Fruit fly (Drosophila melanogaster) whole organism, embryonic: ENCODE data around the gene enc.

Source experiments
- CG11504 ChIP-seq: fragments of 200-800 bp; sonication (Bioruptor generic); optimal IDR thresholded peaks from 3 replicates; lab custom pipeline; 2019; ENCODE audit warnings: missing biosample characterization, mild to moderate bottlenecking, missing genetic modification characterization, moderate library complexity
- CG15073 ChIP-seq: fragments of 200-800 bp; sonication (Bioruptor generic); optimal IDR thresholded peaks from 2 replicates; lab custom pipeline; 2016; ENCODE audit warnings: missing biosample characterization, missing genetic modification characterization
- CG1602 ChIP-seq: fragments of 200-800 bp; sonication (Bioruptor generic); optimal IDR thresholded peaks from 3 replicates; lab custom pipeline; 2016; ENCODE audit warnings: missing biosample characterization, missing genetic modification characterization
- CG16779 ChIP-seq: fragments of 200-800 bp; sonication (Bioruptor generic); IDR thresholded peaks from 2 replicates; pipeline ENCODE4 v1.3.6; 2022; ENCODE audit warnings: missing biosample characterization, missing genetic modification characterization
- CG17912 ChIP-seq: fragments of 200-800 bp; sonication (Bioruptor generic); optimal IDR thresholded peaks from 2 replicates; lab custom pipeline; 2018; ENCODE audit warnings: missing biosample characterization, mild to moderate bottlenecking, missing genetic modification characterization
- CG18011 ChIP-seq: fragments of 200-800 bp; sonication (Bioruptor generic); optimal IDR thresholded peaks from 2 replicates; lab custom pipeline; 2017; ENCODE audit warnings: missing biosample characterization, missing genetic modification characterization, mild to moderate bottlenecking, moderate library complexity, missing genotype
- CG2889 ChIP-seq: fragments of 200-800 bp; sonication (Bioruptor generic); IDR thresholded peaks from 3 replicates; pipeline ENCODE4 v1.3.6; 2022; ENCODE audit warnings: missing biosample characterization, missing genetic modification characterization
- CG32532 ChIP-seq: fragments of 200-800 bp; sonication (Bioruptor generic); IDR thresholded peaks from 2 replicates; pipeline ENCODE4 v1.3.6; 2022; ENCODE audit warnings: missing biosample characterization, missing genetic modification characterization
- CG34422 ChIP-seq: fragments of 200-800 bp; sonication (Bioruptor generic); IDR thresholded peaks from 3 replicates; pipeline ENCODE4 v1.3.6; 2022; ENCODE audit warnings: missing biosample characterization, missing genetic modification characterization
- CG4854 ChIP-seq: fragments of 200-800 bp; sonication (Bioruptor generic); optimal IDR thresholded peaks from 2 replicates; lab custom pipeline; 2016; ENCODE audit warnings: missing biosample characterization, missing genetic modification characterization, inconsistent platforms
- CG6254 ChIP-seq: fragments of 200-800 bp; sonication (Bioruptor generic); optimal IDR thresholded peaks from 3 replicates; lab custom pipeline; 2017; ENCODE audit warnings: mild to moderate bottlenecking, missing biosample characterization, missing genetic modification reagents, missing genetic modification characterization
- CG6791 ChIP-seq: fragments of 200-800 bp; sonication (Bioruptor generic); IDR thresholded peaks from 3 replicates; pipeline ENCODE4 v1.3.6; 2022; ENCODE audit warnings: missing biosample characterization, missing genetic modification characterization; ENCODE audit not compliant: partially characterized antibody
- CG7786 ChIP-seq: fragments of 200-800 bp; sonication (Bioruptor generic); optimal IDR thresholded peaks from 2 replicates; lab custom pipeline; 2016; ENCODE audit warnings: missing biosample characterization, missing genetic modification characterization
- CG9932 ChIP-seq: fragments of 200-800 bp; sonication (Bioruptor generic); IDR thresholded peaks from 2 replicates; pipeline ENCODE4 v1.3.6; 2022; ENCODE audit warnings: missing biosample characterization, missing genetic modification characterization
- Deaf1 ChIP-seq: fragments of 200-800 bp; optimal IDR thresholded peaks from 3 replicates; lab custom pipeline; 2019; ENCODE audit warnings: missing biosample characterization, mild to moderate bottlenecking, missing genetic modification characterization, moderate library complexity
- MESR4 ChIP-seq: fragments of 200-800 bp; sonication (Bioruptor generic); optimal IDR thresholded peaks from 2 replicates; lab custom pipeline; 2018; ENCODE audit warnings: missing biosample characterization, mild to moderate bottlenecking, missing genetic modification characterization, moderate library complexity
- Nf-YB ChIP-seq: fragments of 200-800 bp; sonication (Bioruptor generic); optimal IDR thresholded peaks from 3 replicates; lab custom pipeline; 2019; ENCODE audit warnings: missing biosample characterization, mild to moderate bottlenecking, missing genetic modification characterization, moderate library complexity
- Oli ChIP-seq: fragments of 200-800 bp; sonication (Bioruptor generic); optimal IDR thresholded peaks from 2 replicates; lab custom pipeline; 2018; ENCODE audit warnings: missing biosample characterization, mild to moderate bottlenecking, missing genetic modification characterization, moderate library complexity
- Poxn ChIP-seq: fragments of 200-800 bp; sonication (Bioruptor generic); IDR thresholded peaks from 2 replicates; pipeline ENCODE4 v1.3.6; 2022; ENCODE audit warnings: missing biosample characterization, missing genetic modification characterization
- Stat92E ChIP-seq, 3 experiments: fragments of >200 bp in 2 of 3; fragments of 200-800 bp in 1 of 3; sonication (Bioruptor generic) in 1 of 3; optimal IDR thresholded peaks; 2 replicates each; lab custom pipeline; 2017 to 2019; ENCODE audit warnings: missing biosample characterization in 3 of 3, missing genetic modification characterization in 3 of 3, mild to moderate bottlenecking in 1 of 3, moderate library complexity in 1 of 3
- Tbp ChIP-seq: fragments of >200 bp; optimal IDR thresholded peaks from 2 replicates; lab custom pipeline; 2018; ENCODE audit warnings: missing biosample characterization, missing genetic modification characterization
- Xrp1 ChIP-seq: fragments of 200-800 bp; sonication (Bioruptor generic); IDR thresholded peaks from 2 replicates; pipeline ENCODE4 v1.3.6; 2022; ENCODE audit warnings: missing biosample characterization, missing genetic modification characterization
- ab ChIP-seq: fragments of 200-800 bp; sonication (Bioruptor generic); optimal IDR thresholded peaks from 2 replicates; lab custom pipeline; 2016; ENCODE audit warnings: missing biosample characterization, missing genetic modification characterization
- abd-A ChIP-seq: fragments of 200-800 bp; sonication (Bioruptor generic); optimal IDR thresholded peaks from 3 replicates; lab custom pipeline; 2019; ENCODE audit warnings: missing biosample characterization, mild to moderate bottlenecking, missing genetic modification characterization, moderate library complexity
- ac ChIP-seq: fragments of 200-800 bp; sonication (Bioruptor generic); optimal IDR thresholded peaks from 3 replicates; lab custom pipeline; 2017; ENCODE audit warnings: missing biosample characterization, mild to moderate bottlenecking, missing genetic modification characterization
- amos ChIP-seq: fragments of 200-800 bp; sonication (Bioruptor generic); IDR thresholded peaks from 2 replicates; pipeline ENCODE4 v1.3.6; 2022; ENCODE audit warnings: missing biosample characterization, missing genetic modification characterization; ENCODE audit not compliant: partially characterized antibody
- ci ChIP-seq: fragments of 200-800 bp; sonication (Bioruptor generic); IDR thresholded peaks from 3 replicates; pipeline ENCODE4 v1.3.6; 2022; ENCODE audit warnings: missing biosample characterization, missing genetic modification characterization
- grn ChIP-seq: fragments of 200-800 bp; sonication (Bioruptor generic); optimal IDR thresholded peaks from 3 replicates; lab custom pipeline; 2017; ENCODE audit warnings: missing biosample characterization, missing genetic modification characterization
- hbn ChIP-seq: fragments of 200-800 bp; sonication (Bioruptor generic); IDR thresholded peaks from 2 replicates; pipeline ENCODE4 v1.3.6; 2022; ENCODE audit warnings: missing biosample characterization, missing genetic modification characterization; ENCODE audit not compliant: partially characterized antibody
- kni ChIP-seq: fragments of 200-800 bp; sonication (Bioruptor generic); optimal IDR thresholded peaks from 3 replicates; lab custom pipeline; 2017; ENCODE audit warnings: mild to moderate bottlenecking, missing biosample characterization, missing genetic modification reagents, missing genetic modification characterization
- lmd ChIP-seq: fragments of 200-800 bp; sonication (Bioruptor generic); IDR thresholded peaks from 2 replicates; pipeline ENCODE4 v1.3.6; 2022; ENCODE audit warnings: missing biosample characterization, missing genetic modification characterization
- lov ChIP-seq, 2 experiments: fragments of 200-800 bp in 1 of 2; fragments of >200 bp in 1 of 2; sonication (Bioruptor generic) in 1 of 2; IDR thresholded peaks in 1 of 2; optimal IDR thresholded peaks in 1 of 2; 2 replicates in 1 of 2; 3 replicates in 1 of 2; pipeline versions ENCODE4 v1.3.6 to Lab custom; 2017 to 2022; ENCODE audit warnings: missing biosample characterization in 1 of 2, missing genetic modification characterization in 1 of 2
- mirr ChIP-seq: fragments of 200-800 bp; sonication (Bioruptor generic); optimal IDR thresholded peaks from 3 replicates; lab custom pipeline; 2018; ENCODE audit warnings: missing biosample characterization, mild to moderate bottlenecking, missing genetic modification characterization
- oc ChIP-seq: fragments of 200-800 bp; sonication (Bioruptor generic); optimal IDR thresholded peaks from 2 replicates; lab custom pipeline; 2018; ENCODE audit warnings: missing biosample characterization, mild to moderate bottlenecking, missing genetic modification characterization, moderate library complexity
- pnt ChIP-seq: fragments of 200-800 bp; sonication (Bioruptor generic); optimal IDR thresholded peaks from 3 replicates; lab custom pipeline; 2016; ENCODE audit warnings: missing biosample characterization, missing genetic modification characterization
- prd ChIP-seq, 3 experiments: fragments of >200 bp in 2 of 3; fragments of 200-800 bp in 1 of 3; sonication (Bioruptor generic) in 1 of 3; optimal IDR thresholded peaks in 2 of 3; IDR thresholded peaks in 1 of 3; 2 replicates in 2 of 3; 3 replicates in 1 of 3; pipeline versions ENCODE4 v1.3.6 to Lab custom; 2017 to 2022; ENCODE audit warnings: missing biosample characterization in 1 of 3, missing genetic modification characterization in 1 of 3
- pros ChIP-seq: fragments of 200-800 bp; sonication (Bioruptor generic); optimal IDR thresholded peaks from 3 replicates; lab custom pipeline; 2019; ENCODE audit warnings: missing biosample characterization, mild to moderate bottlenecking, missing genetic modification characterization, moderate library complexity
- pum ChIP-seq: fragments of 200-800 bp; sonication (Bioruptor generic); optimal IDR thresholded peaks from 2 replicates; lab custom pipeline; 2016; ENCODE audit warnings: missing biosample characterization, missing genetic modification characterization
- sens ChIP-seq: fragments of 200-800 bp; sonication (Bioruptor generic); peaks from one replicate; lab custom pipeline; 2016; ENCODE audit warnings: missing biosample characterization, missing genetic modification characterization
- sna ChIP-seq: fragments of 200-800 bp; sonication (Bioruptor generic); IDR thresholded peaks from 2 replicates; pipeline ENCODE4 v1.3.6; 2022; ENCODE audit warnings: missing biosample characterization, missing genetic modification characterization; ENCODE audit not compliant: partially characterized antibody
- stwl ChIP-seq: fragments of 200-800 bp; sonication (Bioruptor generic); optimal IDR thresholded peaks from 3 replicates; lab custom pipeline; 2018; ENCODE audit warnings: missing biosample characterization, mild to moderate bottlenecking, missing genetic modification characterization, moderate library complexity
- tll ChIP-seq, 2 experiments: fragments of 200-800 bp in 1 of 2; fragments of >200 bp in 1 of 2; sonication (Bioruptor generic) in 1 of 2; optimal IDR thresholded peaks; 2 replicates each; lab custom pipeline; 2017 to 2019; ENCODE audit warnings: missing biosample characterization in 2 of 2, missing genetic modification characterization in 2 of 2, mild to moderate bottlenecking in 1 of 2, moderate library complexity in 1 of 2
- vfl ChIP-seq: fragments of 200-800 bp; sonication (Bioruptor generic); optimal IDR thresholded peaks from 2 replicates; lab custom pipeline; 2016; ENCODE audit warnings: missing biosample characterization, missing genetic modification characterization
- yki ChIP-seq: fragments of >200 bp; optimal IDR thresholded peaks from 3 replicates; lab custom pipeline; 2018
- z ChIP-seq: fragments of 200-800 bp; sonication (Bioruptor generic); IDR thresholded peaks from 3 replicates; pipeline ENCODE4 v1.3.6; 2022; ENCODE audit warnings: missing biosample characterization, missing genetic modification characterization

Gene enc

DNA sequence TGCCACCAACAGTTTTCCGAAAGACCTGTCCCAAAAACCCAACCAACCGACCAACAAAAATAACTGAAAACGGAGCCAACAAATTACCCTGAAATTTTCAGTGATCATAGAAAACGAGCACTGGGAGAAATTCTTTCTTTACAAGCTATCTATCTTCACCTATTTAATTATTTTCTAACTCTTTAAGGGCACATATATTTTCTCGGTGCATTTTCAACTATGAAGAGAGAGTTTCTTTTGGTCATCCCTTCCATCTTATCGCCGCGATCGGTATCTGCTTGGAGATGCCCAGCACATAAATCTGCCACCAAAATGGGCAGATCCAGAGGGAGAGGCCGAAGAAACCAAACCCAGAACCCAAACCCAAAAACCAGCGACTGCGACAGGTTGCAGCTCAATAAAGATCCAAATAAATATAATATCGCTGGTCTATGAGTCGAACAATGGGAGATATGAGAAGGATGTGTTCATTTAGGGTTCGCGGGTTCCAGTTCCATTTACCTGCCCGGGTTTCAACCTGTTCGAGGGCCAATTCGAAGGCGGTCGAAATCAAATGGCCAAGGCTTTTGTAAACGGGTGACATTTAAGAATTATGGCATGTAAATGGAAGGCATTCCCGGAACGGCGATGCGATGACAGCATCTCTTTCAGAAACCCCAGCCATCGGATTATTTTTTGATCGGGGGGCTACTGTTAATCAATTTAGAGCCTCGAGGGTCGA is 24.7 kb downstream of the enc start (continued):
- TF ChIP-seq CG34422 (GFP tag; lab: Robert Waterston, UW) (0 out of 3 replicates have a peak, but pooled peaks have one; percentile 11), kni (GFP tag; lab: Kevin White, UChicago) (peak; percentile 86), vfl (no peak), Xrp1 (GFP tag; lab: Robert Waterston, UW) (peak; percentile 54)

DNA sequence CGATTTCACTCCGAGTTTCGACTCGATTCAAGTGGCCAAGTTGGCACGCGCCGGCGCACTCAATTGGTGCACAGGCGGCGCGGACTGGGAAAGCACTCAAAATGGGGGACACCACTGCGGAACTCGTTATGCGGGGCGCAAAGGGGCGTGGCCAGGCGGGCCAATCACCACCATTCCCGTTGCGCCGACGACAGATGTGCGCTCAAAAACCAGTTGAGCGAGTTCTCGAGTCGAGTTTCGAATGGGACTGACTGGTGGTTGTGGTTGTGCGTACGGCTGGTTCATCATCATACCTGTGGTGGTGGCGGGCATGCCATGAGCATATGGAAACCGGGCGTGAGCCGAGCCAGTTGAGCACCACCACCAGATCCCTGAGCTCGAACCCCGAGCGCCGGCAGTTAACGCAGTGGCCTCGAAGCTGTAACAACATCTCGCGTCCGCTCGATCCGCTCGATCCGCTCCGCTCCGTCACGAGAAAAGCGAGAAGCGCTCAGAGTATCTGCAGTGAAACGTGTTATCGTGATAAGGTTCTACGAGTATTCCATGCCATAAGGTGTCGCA is 27.4 kb downstream of the enc start, which contains the start of gene Awh:
TSS of gene Awh (plus strand) at position 392 of the 561 bp plus-strand sequence.
- TF ChIP-seq hbn (GFP tag; lab: Robert Waterston, UW) (peak; percentile 27; the same call in 1 of the 2 replicates), mirr (GFP tag; lab: Kevin White, UChicago) (no peak), MESR4 (no peak), yki (lab: Kevin White, UChicago) (no peak), CG18011 (GFP tag; lab: Kevin White, UChicago) (no peak), CG1602 (GFP tag; lab: Kevin White, UChicago) (no peak), CG9932 (GFP tag; lab: Robert Waterston, UW) (0 out of 2 replicates have a peak, but pooled peaks have one; percentile 23), oc (tag; lab: Kevin White, UChicago) (peak; percentile 35), Poxn (GFP tag; lab: Robert Waterston, UW) (no peak), CG4854 (GFP tag; lab: Kevin White, UChicago) (no peak), CG6254 (GFP tag; lab: Kevin White, UChicago) (peak; percentile 90), pnt (GFP tag; lab: Kevin White, UChicago) (no peak), Deaf1 (peak; percentile 26), CG7786 (GFP tag; lab: Kevin White, UChicago) (no peak), ac (peak; percentile 19), lmd (GFP tag; lab: Robert Waterston, UW) (no peak), Nf-YB (peak; percentile 99), CG6791 (GFP tag; lab: Robert Waterston, UW) (peak; percentile 46; the same call in 1 of the 3 replicates), tll (GFP tag; optimal IDR thresholded peaks at IDR 0.05; lab: Kevin White, UChicago) (peak in 1 of 2 experiments; percentile 5), grn (GFP tag; lab: Kevin White, UChicago) (peak; percentile 54), sens (peak; percentile 75), sna (GFP tag; lab: Robert Waterston, UW) (peak; percentile 50), prd (optimal IDR thresholded peaks at IDR 0.05; lab: Kevin White, UChicago) (no peak), prd (GFP tag; IDR thresholded peaks at IDR 0.05; lab: Robert Waterston, UW) (no peak), CG17912 (GFP tag; lab: Kevin White, UChicago) (no peak), lov (optimal IDR thresholded peaks at IDR 0.05; lab: Kevin White, UChicago) (no peak), lov (GFP tag; IDR thresholded peaks at IDR 0.05; lab: Robert Waterston, UW) (no peak), pros (peak; percentile 50), CG15073 (GFP tag; lab: Kevin White, UChicago) (no peak), CG16779 (GFP tag; lab: Robert Waterston, UW) (no peak), CG2889 (GFP tag; lab: Robert Waterston, UW) (no peak), Stat92E (GFP tag; optimal IDR thresholded peaks at IDR 0.05; lab: Kevin White, UChicago) (no peak), abd-A (tag; lab: Kevin White, UChicago) (peak; percentile 27), pum (GFP tag; lab: Kevin White, UChicago) (no peak), Tbp (GFP tag; lab: Kevin White, UChicago) (no peak), CG32532 (GFP tag; lab: Robert Waterston, UW) (peak; percentile 37; the same call in 1 of the 2 replicates), kni (GFP tag; lab: Kevin White, UChicago) (peak; percentile 49), z (peak; percentile 99), CG11504 (tag; lab: Kevin White, UChicago) (peak; percentile 1), amos (GFP tag; lab: Robert Waterston, UW) (peak; percentile 53; the same call in 1 of the 2 replicates), stwl (no peak), ab (GFP tag; lab: Kevin White, UChicago) (no peak), ci (GFP tag; lab: Robert Waterston, UW) (0 out of 3 replicates have a peak, but pooled peaks have one; percentile 59), Oli (tag; lab: Kevin White, UChicago) (peak; percentile 40)
